Fruit fly (Drosophila melanogaster): ENCODE results near the gene Bdbt.

The Bdbt gene

DNA sequence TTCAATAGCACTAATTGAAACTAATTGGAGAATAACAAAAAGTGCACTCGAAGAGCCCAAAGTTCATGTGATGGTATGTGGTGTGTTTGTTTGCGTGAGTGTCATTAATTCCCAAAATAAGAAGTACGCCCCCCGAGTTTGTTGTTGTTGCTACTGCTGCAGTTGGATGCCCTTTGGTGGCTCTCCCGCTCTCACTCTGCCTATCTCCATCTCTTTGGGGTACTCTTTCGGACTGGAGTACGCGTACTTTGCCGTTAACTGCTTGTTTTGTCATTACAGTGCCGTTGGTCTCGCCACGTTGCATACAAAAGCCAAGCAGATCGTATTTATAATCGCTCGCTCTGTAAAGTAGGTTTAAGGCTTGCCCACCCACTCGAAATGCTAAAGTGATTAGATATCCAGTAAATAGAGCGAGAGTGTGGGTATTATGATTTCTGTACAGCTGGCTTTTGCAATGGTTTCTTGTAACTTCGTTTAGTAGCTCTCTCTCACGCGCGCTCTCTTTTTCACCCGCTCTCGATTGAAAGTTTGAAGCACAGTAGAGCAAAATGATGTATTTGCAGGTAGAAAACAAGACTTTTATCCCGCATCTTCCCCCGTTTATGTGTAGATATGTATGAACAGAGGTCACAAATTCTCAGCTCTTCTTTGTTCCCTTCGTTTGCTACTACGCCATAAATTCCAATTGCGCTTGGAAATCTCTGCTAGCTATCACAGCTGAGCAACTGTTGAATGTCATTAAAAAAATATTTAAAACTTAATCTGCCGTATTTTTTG lies 6.5 kb downstream of the Bdbt start (continued):
- TF ChIP-seq CG7372 (GFP tag; IDR thresholded peaks at IDR 0.05): no peak
- TF ChIP-seq gsb-n (tag; optimal IDR thresholded peaks at IDR 0.05): no peak
- TF ChIP-seq CG12155 (GFP tag; optimal IDR thresholded peaks at IDR 0.05): peak; percentile 31
- TF ChIP-seq Hand (GFP tag; optimal IDR thresholded peaks at IDR 0.05): no peak

dm6 chr3R:21111046-21111480 lies 7.6 kb downstream of the Bdbt start, which contains the start of gene Rab11:
TSS of gene Rab11 (plus strand) at chr3R:21111408.
- TF ChIP-seq sr (GFP tag; IDR thresholded peaks at IDR 0.05) (no peak), rib (GFP tag; IDR thresholded peaks at IDR 0.05) (no peak), CG12744 (GFP tag; optimal IDR thresholded peaks at IDR 0.05) (no peak), CG10565 (GFP tag; optimal IDR thresholded peaks at IDR 0.05) (no peak), CG7987 (GFP tag; optimal IDR thresholded peaks at IDR 0.05) (no peak), CG8944 (GFP tag; optimal IDR thresholded peaks at IDR 0.05) (peak; percentile 34), dm (GFP tag; optimal IDR thresholded peaks at IDR 0.05) (no peak), chinmo (GFP tag; IDR thresholded peaks at IDR 0.05; ENCODE audit: partially characterized antibody) (peak; percentile 61; the same call in 3 of the 4 replicates), CG17829 (tag; optimal IDR thresholded peaks at IDR 0.05) (peak; percentile 46), CG6254 (GFP tag; optimal IDR thresholded peaks at IDR 0.05) (no peak), CG7963 (GFP tag; IDR thresholded peaks at IDR 0.05; ENCODE audit: partially characterized antibody) (peak; percentile 73), ap (GFP tag; IDR thresholded peaks at IDR 0.05) (no peak), CG17612 (GFP tag; IDR thresholded peaks at IDR 0.05) (no peak), Eip74EF (GFP tag; optimal IDR thresholded peaks at IDR 0.05) (no peak), MTF-1 (GFP tag; optimal IDR thresholded peaks at IDR 0.05; ENCODE audit: borderline replicate concordance) (no peak), fd3F (GFP tag; optimal IDR thresholded peaks at IDR 0.05) (peak; percentile 19), Chrac-16 (GFP tag; optimal IDR thresholded peaks at IDR 0.05) (peak; percentile 35), dmrt99B (tag; optimal IDR thresholded peaks at IDR 0.05) (peak; percentile 30), kni (GFP tag; optimal IDR thresholded peaks at IDR 0.05) (peak; percentile 54), jumu (GFP tag; optimal IDR thresholded peaks at IDR 0.05) (peak; percentile 25), croc (GFP tag; conservative IDR thresholded peaks at IDR 0.05) (no peak), schlank (tag; optimal IDR thresholded peaks at IDR 0.05) (no peak), Bteb2 (GFP tag; optimal IDR thresholded peaks at IDR 0.05) (peak; percentile 22), sens (GFP tag) (peak; percentile 91), CG18262 (tag; optimal IDR thresholded peaks at IDR 0.05) (peak; percentile 63), CG14441 (GFP tag; IDR thresholded peaks at IDR 0.05) (peak; percentile 32; the same call in 1 of the 2 replicates), CG17328 (GFP tag; IDR thresholded peaks at IDR 0.05) (no peak), CG18619 (GFP tag; optimal IDR thresholded peaks at IDR 0.05) (peak; percentile 26), cwo (GFP tag; optimal IDR thresholded peaks at IDR 0.05) (peak; percentile 20), peb (GFP tag; IDR thresholded peaks at IDR 0.05) (no peak), CG1792 (GFP tag; optimal IDR thresholded peaks at IDR 0.05) (no peak), prd (optimal IDR thresholded peaks at IDR 0.05) (no peak), prd (GFP tag; IDR thresholded peaks at IDR 0.05) (peak; percentile 50), CG34224 (GFP tag; IDR thresholded peaks at IDR 0.05; ENCODE audit: partially characterized antibody) (peak; percentile 87), Fer3 (tag; optimal IDR thresholded peaks at IDR 0.05) (no peak), CG11085 (GFP tag; IDR thresholded peaks at IDR 0.05) (no peak), CG31388 (GFP tag; optimal IDR thresholded peaks at IDR 0.05) (no peak), slp2 (GFP tag; optimal IDR thresholded peaks at IDR 0.05) (no peak), CHES-1-like (GFP tag; optimal IDR thresholded peaks at IDR 0.05) (no peak), Sry-β (GFP tag; optimal IDR thresholded peaks at IDR 0.05) (no peak), salm (tag; optimal IDR thresholded peaks at IDR 0.05) (no peak), CG16815 (GFP tag; optimal IDR thresholded peaks at IDR 0.05) (peak; percentile 3), Hsf (GFP tag; optimal IDR thresholded peaks at IDR 0.05) (peak; percentile 60), row (GFP tag; IDR thresholded peaks at IDR 0.05) (peak; percentile 83)
